Worm (Caenorhabditis elegans) whole organism, L3 larva: Measurements from ENCODE around the gene fbxc-33.

Source experiments
- R02D3.7 ChIP-seq: fragments of 150-350 bp; optimal IDR thresholded peaks from 2 replicates; lab custom pipeline; 2014; ENCODE audit warnings: missing biosample characterization, missing genetic modification characterization
- aly-2 ChIP-seq: fragments of 150-350 bp; optimal IDR thresholded peaks from 2 replicates; lab custom pipeline; 2014; ENCODE audit warnings: missing biosample characterization, missing genetic modification characterization
- ama-1 ChIP-seq: fragments of 150-350 bp; optimal IDR thresholded peaks from 2 replicates; lab custom pipeline; 2018
- ceh-16 ChIP-seq: sonication (generic microtip); optimal IDR thresholded peaks from 2 replicates; lab custom pipeline; 2017; ENCODE audit warnings: missing biosample characterization, missing genetic modification characterization
- ceh-28 ChIP-seq: fragments of 150-350 bp; optimal IDR thresholded peaks from 2 replicates; lab custom pipeline; 2014; ENCODE audit warnings: missing biosample characterization, missing genetic modification reagents, missing genetic modification characterization
- ceh-82 ChIP-seq: fragments of 150-350 bp; optimal IDR thresholded peaks from 2 replicates; lab custom pipeline; 2014; ENCODE audit warnings: missing biosample characterization, missing genetic modification characterization
- ceh-9 ChIP-seq: sonication (generic microtip); optimal IDR thresholded peaks from 2 replicates; lab custom pipeline; 2018; ENCODE audit warnings: missing biosample characterization, missing genetic modification characterization
- daf-12 ChIP-seq: fragments of 150-350 bp; optimal IDR thresholded peaks from 2 replicates; lab custom pipeline; 2014; ENCODE audit warnings: missing biosample characterization, missing genetic modification reagents, missing genetic modification characterization
- egl-27 ChIP-seq: sonication (generic microtip); optimal IDR thresholded peaks from 4 replicates; lab custom pipeline; 2017; ENCODE audit warnings: missing biosample characterization, missing genetic modification reagents, missing genetic modification characterization
- egl-5 ChIP-seq: fragments of 150-350 bp; optimal IDR thresholded peaks from 2 replicates; lab custom pipeline; 2017; ENCODE audit warnings: missing biosample characterization, missing genetic modification reagents, missing genetic modification characterization, inconsistent platforms
- elt-1 ChIP-seq: fragments of 150-350 bp; optimal IDR thresholded peaks from 2 replicates; lab custom pipeline; 2014; ENCODE audit warnings: missing biosample characterization, missing genetic modification characterization
- elt-2 ChIP-seq: sonication (generic microtip); optimal IDR thresholded peaks from 2 replicates; lab custom pipeline; 2016; ENCODE audit warnings: missing genetic modification reagents, mild to moderate bottlenecking, missing genetic modification characterization, missing compliant biosample characterization
- elt-3 ChIP-seq, 3 experiments: fragments of 150-350 bp in 1 of 3; sonication (generic microtip) in 2 of 3; optimal IDR thresholded peaks; 2 replicates in 2 of 3; 4 replicates in 1 of 3; lab custom pipeline; 2014 to 2017; ENCODE audit warnings: missing biosample characterization in 3 of 3, missing genetic modification characterization in 3 of 3
- eor-1 ChIP-seq, 2 experiments: fragments of 150-350 bp; optimal IDR thresholded peaks; 2 replicates each; lab custom pipeline; 2014 to 2018; ENCODE audit warnings: missing biosample characterization in 2 of 2, missing genetic modification characterization in 2 of 2
- fkh-10 ChIP-seq: sonication (generic microtip); optimal IDR thresholded peaks from 2 replicates; lab custom pipeline; 2017; ENCODE audit warnings: missing biosample characterization, missing genetic modification reagents, missing genetic modification characterization
- fkh-2 ChIP-seq: fragments of 150-350 bp; optimal IDR thresholded peaks from 2 replicates; lab custom pipeline; 2014; ENCODE audit warnings: missing biosample characterization, missing genetic modification reagents, missing genetic modification characterization
- fos-1 ChIP-seq: fragments of 150-350 bp; optimal IDR thresholded peaks from 2 replicates; lab custom pipeline; 2014; ENCODE audit warnings: missing biosample characterization, missing genetic modification characterization
- jun-1 ChIP-seq: fragments of 150-350 bp; optimal IDR thresholded peaks from 2 replicates; lab custom pipeline; 2014; ENCODE audit warnings: missing biosample characterization, missing genetic modification reagents, missing genetic modification characterization
- lin-15B ChIP-seq: fragments of 150-350 bp; optimal IDR thresholded peaks from 2 replicates; lab custom pipeline; 2014; ENCODE audit warnings: missing biosample characterization, missing genetic modification characterization
- lin-39 ChIP-seq: fragments of 150-350 bp; optimal IDR thresholded peaks from 2 replicates; lab custom pipeline; 2018; ENCODE audit warnings: missing biosample characterization, missing genetic modification reagents, missing genetic modification characterization
- lsy-12 ChIP-seq: sonication (generic microtip); optimal IDR thresholded peaks from 2 replicates; lab custom pipeline; 2016; ENCODE audit warnings: mild to moderate bottlenecking, missing genetic modification characterization, missing compliant biosample characterization
- mdl-1 ChIP-seq: fragments of 150-350 bp; optimal IDR thresholded peaks from 2 replicates; lab custom pipeline; 2014; ENCODE audit warnings: missing biosample characterization, missing genetic modification characterization
- nfya-1 ChIP-seq: sonication (generic microtip); optimal IDR thresholded peaks from 2 replicates; lab custom pipeline; 2017; ENCODE audit warnings: missing genetic modification characterization, mild to moderate bottlenecking, missing compliant biosample characterization, antibody characterized with exemption, moderate library complexity; ENCODE audit not compliant: insufficient read depth
- nhr-11 ChIP-seq: fragments of 150-350 bp; optimal IDR thresholded peaks from 2 replicates; lab custom pipeline; 2014; ENCODE audit warnings: missing biosample characterization, missing genetic modification characterization
- nhr-12 ChIP-seq: fragments of 150-350 bp; optimal IDR thresholded peaks from 2 replicates; lab custom pipeline; 2014; ENCODE audit warnings: missing biosample characterization, missing genetic modification characterization
- nhr-23 ChIP-seq: fragments of 150-350 bp; optimal IDR thresholded peaks from 2 replicates; lab custom pipeline; 2014; ENCODE audit warnings: missing biosample characterization, missing genetic modification reagents, missing genetic modification characterization
- nhr-237 ChIP-seq: fragments of 150-350 bp; optimal IDR thresholded peaks from 2 replicates; lab custom pipeline; 2014; ENCODE audit warnings: missing biosample characterization, missing genetic modification characterization
- nhr-28 ChIP-seq: fragments of 150-350 bp; optimal IDR thresholded peaks from 2 replicates; lab custom pipeline; 2014; ENCODE audit warnings: missing biosample characterization, missing genetic modification characterization
- nhr-43 ChIP-seq: sonication (generic microtip); optimal IDR thresholded peaks from 2 replicates; lab custom pipeline; 2016; ENCODE audit warnings: mild to moderate bottlenecking, missing genetic modification characterization, missing compliant biosample characterization; ENCODE audit not compliant: poor library complexity, severe bottlenecking
- nhr-67 ChIP-seq: fragments of 150-350 bp; optimal IDR thresholded peaks from 2 replicates; lab custom pipeline; 2014; ENCODE audit warnings: missing biosample characterization, missing genetic modification characterization
- skn-1 ChIP-seq: fragments of 150-350 bp; optimal IDR thresholded peaks from 2 replicates; lab custom pipeline; 2014; ENCODE audit warnings: missing biosample characterization, missing genetic modification characterization
- snpc-4 ChIP-seq: fragments of 150-350 bp; optimal IDR thresholded peaks from 2 replicates; lab custom pipeline; 2014; ENCODE audit warnings: missing biosample characterization, missing genetic modification characterization
- unc-39 ChIP-seq: sonication (generic microtip); optimal IDR thresholded peaks from 4 replicates; lab custom pipeline; 2017; ENCODE audit warnings: missing biosample characterization, missing genetic modification characterization
- unc-62 ChIP-seq: fragments of 150-350 bp; sonication (generic microtip); optimal IDR thresholded peaks from 4 replicates; lab custom pipeline; 2014; ENCODE audit warnings: missing biosample characterization, missing genetic modification reagents, missing genetic modification characterization
- zag-1 ChIP-seq: fragments of 150-350 bp; optimal IDR thresholded peaks from 2 replicates; lab custom pipeline; 2014; ENCODE audit warnings: missing biosample characterization, missing genetic modification characterization
- ztf-11 ChIP-seq: fragments of 150-350 bp; optimal IDR thresholded peaks from 2 replicates; lab custom pipeline; 2014; ENCODE audit warnings: missing biosample characterization, missing genetic modification characterization
- ztf-4 ChIP-seq: fragments of 150-350 bp; optimal IDR thresholded peaks from 2 replicates; lab custom pipeline; 2014; ENCODE audit warnings: missing biosample characterization, missing genetic modification characterization

The fbxc-33 gene

DNA sequence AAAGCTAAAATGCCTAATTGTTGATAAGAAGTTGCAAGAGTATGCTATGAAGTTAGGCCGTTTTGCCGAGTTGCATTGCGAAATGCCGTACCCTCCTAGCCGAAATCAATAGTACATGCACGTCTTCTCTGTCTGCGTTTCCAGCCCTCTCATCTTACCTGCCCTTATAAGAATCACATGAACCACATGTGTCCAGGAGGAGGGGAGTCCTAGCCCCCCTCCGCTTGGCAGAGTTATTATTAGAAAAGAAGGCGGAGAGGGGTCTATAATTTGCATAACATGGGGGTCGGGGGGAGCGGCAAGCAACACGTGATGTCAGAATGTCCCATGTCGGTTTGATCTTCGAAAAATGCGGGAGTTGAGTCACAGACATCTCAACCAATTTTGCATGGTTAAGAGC is 39.6 kb downstream of the fbxc-33 start:
- TF ChIP-seq ztf-4 (no peak), ceh-82 (tag; lab: Kevin White, UChicago) (no peak), eor-1 (tag; optimal IDR thresholded peaks at IDR 0.05; lab: Kevin White, UChicago) (no peak), R02D3.7 (tag; lab: Kevin White, UChicago) (no peak), nhr-237 (tag; lab: Kevin White, UChicago) (no peak), zag-1 (tag; lab: Kevin White, UChicago) (no peak), jun-1 (tag; lab: Kevin White, UChicago) (no peak), mdl-1 (tag; lab: Kevin White, UChicago) (no peak), unc-39 (tag; lab: Kevin White, UChicago) (no peak), nhr-11 (tag; lab: Kevin White, UChicago) (no peak), skn-1 (tag; lab: Kevin White, UChicago) (no peak), lsy-12 (no peak), nhr-43 (tag; lab: Kevin White, UChicago) (no peak)

DNA sequence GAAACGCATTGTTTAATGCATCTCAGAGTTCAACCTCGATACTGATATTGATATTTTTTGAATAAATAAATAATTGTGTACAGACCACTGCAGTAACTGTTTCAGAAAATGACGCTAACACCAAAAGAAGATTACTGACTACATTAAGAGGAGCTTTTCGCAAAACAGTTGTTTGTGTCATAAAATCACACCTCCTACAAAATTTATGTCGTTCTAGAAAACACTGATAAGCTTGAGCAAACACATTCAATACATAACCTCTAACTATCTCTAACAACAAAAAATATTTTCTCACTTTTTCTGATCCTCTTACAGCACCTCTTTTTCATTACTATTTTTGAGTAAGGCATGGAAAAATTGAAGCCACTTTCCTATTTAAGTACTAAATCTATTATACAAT is 41.2 kb downstream of the fbxc-33 start, which contains the start of gene fbxc-7:
Gene fbxc-7 (plus strand): TSS at position 301 of the 400 bp plus-strand sequence.
- TF ChIP-seq elt-2 (tag; lab: Kevin White, UChicago) = peak; percentile 26
- TF ChIP-seq, all 47 proteins: peak for 1; not testable (repeated sequence) for 46

DNA sequence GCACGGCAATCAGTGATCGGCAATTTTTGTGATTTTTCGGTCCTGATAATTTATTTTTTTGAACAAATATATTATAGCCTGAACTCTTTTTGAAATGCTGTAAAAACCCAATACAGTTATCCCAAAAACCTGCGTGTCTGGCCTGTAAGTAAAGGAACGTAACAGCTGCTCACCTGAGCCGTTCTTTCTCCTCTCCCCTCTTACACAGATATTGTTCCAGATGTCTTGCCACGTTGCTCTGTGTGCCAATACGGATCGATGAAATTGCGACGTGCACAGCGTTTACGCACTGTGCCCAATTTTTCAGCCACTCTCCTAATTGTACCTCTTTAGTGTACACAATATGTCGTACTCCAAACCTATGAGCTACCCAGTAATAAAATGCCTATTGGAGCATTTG is 45.1 kb downstream of the fbxc-33 start, which contains the start of gene sdz-4:
Gene sdz-4 (plus strand): TSS at position 301 of the 400 bp plus-strand sequence.
- TF ChIP-seq elt-1 = no peak
- no peak for TF ChIP-seq fkh-2 (tag; lab: Kevin White, UChicago)
- TF ChIP-seq daf-12 (tag; lab: Kevin White, UChicago) = no peak
- no peak for TF ChIP-seq egl-27 (tag; lab: Kevin White, UChicago)
- TF ChIP-seq nhr-28 = no peak
- TF ChIP-seq skn-1 (tag; lab: Kevin White, UChicago) = no peak
- TF ChIP-seq fkh-10 (GFP tag; lab: Kevin White, UChicago) = no peak
- TF ChIP-seq ama-1 (lab: Kevin White, UChicago) = no peak
- no peak for TF ChIP-seq ceh-9 (tag; lab: Kevin White, UChicago)
- TF ChIP-seq jun-1 (tag; lab: Kevin White, UChicago) = no peak
- TF ChIP-seq nhr-67 (tag; lab: Kevin White, UChicago) = no peak
- TF ChIP-seq ceh-82 (tag; lab: Kevin White, UChicago) = no peak
- TF ChIP-seq nhr-12 (tag; lab: Kevin White, UChicago) = no peak

DNA sequence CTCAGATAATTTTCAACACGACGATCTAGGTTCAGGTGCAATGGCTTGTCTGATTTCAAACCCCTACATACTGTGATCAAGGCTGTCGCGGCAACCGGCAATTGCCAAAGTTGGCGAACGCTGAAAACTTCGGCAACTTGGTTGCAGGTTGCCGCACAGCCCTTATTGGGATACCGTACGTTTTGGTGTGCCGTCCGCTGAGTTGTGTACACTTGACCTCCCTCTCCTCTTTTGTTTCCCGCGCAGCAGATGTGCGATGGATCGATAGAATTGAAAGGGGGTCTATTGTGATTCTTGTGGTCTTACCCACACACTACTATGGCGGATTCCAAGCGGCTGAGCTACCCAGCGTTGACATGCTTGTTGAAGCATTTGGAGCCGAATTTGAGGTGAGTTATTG is 46.7 kb downstream of the fbxc-33 start, which contains the start of the genes C32B5.18 and C32B5.7:
Gene C32B5.18 (plus strand): TSS at position 301 of the 400 bp plus-strand sequence.
Gene C32B5.7 (plus strand): TSS at position 311 of the 400 bp plus-strand sequence.
- TF ChIP-seq fkh-10 (GFP tag; lab: Kevin White, UChicago) (no peak), nhr-67 (tag; lab: Kevin White, UChicago) (no peak), snpc-4 (tag; lab: Kevin White, UChicago) (no peak), lin-39 (tag; lab: Kevin White, UChicago) (no peak), lsy-12 (no peak), ceh-16 (tag; lab: Kevin White, UChicago) (no peak), ceh-82 (tag; lab: Kevin White, UChicago) (no peak), ceh-28 (tag; lab: Kevin White, UChicago) (no peak), egl-5 (tag; lab: Kevin White, UChicago) (no peak), egl-27 (tag; lab: Kevin White, UChicago) (no peak), mdl-1 (tag; lab: Kevin White, UChicago) (no peak), R02D3.7 (tag; lab: Kevin White, UChicago) (no peak), nhr-11 (tag; lab: Kevin White, UChicago) (no peak), elt-2 (tag; lab: Kevin White, UChicago) (no peak), ztf-4 (no peak), nhr-237 (tag; lab: Kevin White, UChicago) (no peak), unc-39 (tag; lab: Kevin White, UChicago) (no peak), ztf-11 (tag; lab: Kevin White, UChicago) (no peak), daf-12 (tag; lab: Kevin White, UChicago) (no peak)

DNA sequence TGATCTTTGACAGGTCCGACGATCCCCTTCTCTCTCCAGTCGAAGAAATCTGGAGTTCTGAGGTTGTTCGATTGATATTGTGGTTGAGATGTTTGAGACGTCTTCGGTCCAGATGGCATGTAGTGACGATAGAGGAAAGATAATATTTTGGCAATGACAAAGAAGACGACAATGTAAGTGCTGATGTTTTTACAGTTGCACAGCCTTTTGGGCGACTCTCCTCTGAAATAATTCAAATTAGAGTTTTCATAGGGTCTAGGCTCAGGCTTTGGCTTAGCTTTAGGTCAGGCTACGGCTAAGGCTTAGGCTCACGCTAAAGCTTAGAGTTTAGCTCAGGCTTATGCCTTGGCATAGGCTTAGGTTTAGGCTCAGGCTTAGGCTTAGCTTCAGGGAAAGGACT is 48.5 kb downstream of the fbxc-33 start, which contains the start of gene C32B5.13:
Gene C32B5.13 (minus strand): TSS at position 101 of the 400 bp plus-strand sequence.
- TF ChIP-seq fkh-10 (GFP tag; lab: Kevin White, UChicago) (no peak), egl-27 (tag; lab: Kevin White, UChicago) (no peak), nhr-237 (tag; lab: Kevin White, UChicago) (no peak), elt-3 (tag; optimal IDR thresholded peaks at IDR 0.05; lab: Kevin White, UChicago) (no peak), fos-1 (tag; lab: Kevin White, UChicago) (no peak), lin-15B (tag; lab: Kevin White, UChicago) (no peak), snpc-4 (tag; lab: Kevin White, UChicago) (no peak), nfya-1 (tag; lab: Kevin White, UChicago) (no peak), eor-1 (tag; optimal IDR thresholded peaks at IDR 0.05; lab: Kevin White, UChicago) (no peak), nhr-12 (tag; lab: Kevin White, UChicago) (no peak), unc-62 (no peak), ceh-16 (tag; lab: Kevin White, UChicago) (no peak), ceh-9 (tag; lab: Kevin White, UChicago) (no peak), aly-2 (tag; lab: Kevin White, UChicago) (no peak), nhr-23 (tag; lab: Kevin White, UChicago) (no peak)
